Fruit fly (Drosophila melanogaster) whole organism, embryonic: ENCODE measurements around the gene pnt.

Experiments used
- Atf6 ChIP-seq: fragments of 200-800 bp; sonication (Bioruptor generic); IDR thresholded peaks from 2 replicates; pipeline ENCODE4 v1.3.6; 2022; ENCODE audit warnings: missing biosample characterization, missing genetic modification characterization
- CG10543 ChIP-seq: fragments of 200-800 bp; sonication (Bioruptor generic); optimal IDR thresholded peaks from 3 replicates; lab custom pipeline; 2017; ENCODE audit warnings: missing biosample characterization, mild to moderate bottlenecking, missing genetic modification characterization, moderate library complexity
- CG11696 ChIP-seq: fragments of 200-800 bp; sonication (Bioruptor generic); IDR thresholded peaks from 2 replicates; pipeline ENCODE4 v1.3.6; 2022; ENCODE audit warnings: missing biosample characterization, missing genetic modification characterization
- CG12299 ChIP-seq: fragments of 200-800 bp; sonication (Bioruptor generic); optimal IDR thresholded peaks from 2 replicates; lab custom pipeline; 2018; ENCODE audit warnings: missing biosample characterization, mild to moderate bottlenecking, missing genetic modification characterization
- CG12659 ChIP-seq: fragments of 200-800 bp; sonication (Bioruptor generic); optimal IDR thresholded peaks from 3 replicates; lab custom pipeline; 2017; ENCODE audit warnings: mild to moderate bottlenecking, missing biosample characterization, missing genetic modification reagents, missing genetic modification characterization
- CG13287 ChIP-seq: fragments of 200-800 bp; sonication (Bioruptor generic); IDR thresholded peaks from 2 replicates; pipeline ENCODE4 v1.3.6; 2022; ENCODE audit warnings: missing biosample characterization, missing genetic modification characterization; ENCODE audit not compliant: partially characterized antibody
- CG14860 ChIP-seq: fragments of 200-800 bp; sonication (Bioruptor generic); IDR thresholded peaks from 3 replicates; pipeline ENCODE4 v1.3.6; 2022; ENCODE audit warnings: missing biosample characterization, missing genetic modification characterization; ENCODE audit not compliant: partially characterized antibody
- CG15073 ChIP-seq: fragments of 200-800 bp; sonication (Bioruptor generic); optimal IDR thresholded peaks from 2 replicates; lab custom pipeline; 2016; ENCODE audit warnings: missing biosample characterization, missing genetic modification characterization
- CG18011 ChIP-seq: fragments of 200-800 bp; sonication (Bioruptor generic); optimal IDR thresholded peaks from 2 replicates; lab custom pipeline; 2017; ENCODE audit warnings: missing biosample characterization, missing genetic modification characterization, mild to moderate bottlenecking, moderate library complexity, missing genotype
- CG1832 ChIP-seq: fragments of 200-800 bp; sonication (Bioruptor generic); optimal IDR thresholded peaks from 2 replicates; lab custom pipeline; 2017; ENCODE audit warnings: missing biosample characterization, mild to moderate bottlenecking, missing genetic modification characterization, inconsistent platforms
- CG18599 ChIP-seq: fragments of 200-800 bp; sonication (Bioruptor generic); optimal IDR thresholded peaks from 3 replicates; lab custom pipeline; 2017; ENCODE audit warnings: missing biosample characterization, missing genetic modification characterization, mild to moderate bottlenecking, moderate library complexity, missing genetic modification reagents
- CG2129 ChIP-seq: fragments of 200-800 bp; sonication (Bioruptor generic); IDR thresholded peaks from 2 replicates; pipeline ENCODE4 v1.3.6; 2022; ENCODE audit warnings: missing biosample characterization, missing genetic modification characterization; ENCODE audit not compliant: partially characterized antibody
- CG2875 ChIP-seq: fragments of 200-800 bp; sonication (Bioruptor generic); optimal IDR thresholded peaks from 2 replicates; lab custom pipeline; 2017; ENCODE audit warnings: missing biosample characterization, mild to moderate bottlenecking, missing genetic modification characterization, missing genetic modification reagents
- CG3065 ChIP-seq: fragments of 200-800 bp; sonication (Bioruptor generic); optimal IDR thresholded peaks from 2 replicates; lab custom pipeline; 2016; ENCODE audit warnings: missing biosample characterization, missing genetic modification characterization
- CG31365 ChIP-seq: fragments of 200-800 bp; sonication (Bioruptor generic); optimal IDR thresholded peaks from 2 replicates; lab custom pipeline; 2018; ENCODE audit warnings: missing biosample characterization, mild to moderate bottlenecking, missing genetic modification characterization
- CG31388 ChIP-seq: fragments of 200-800 bp; sonication (Bioruptor generic); optimal IDR thresholded peaks from 2 replicates; lab custom pipeline; 2016; ENCODE audit warnings: missing biosample characterization, missing genetic modification characterization
- CG6683 ChIP-seq: fragments of 200-800 bp; sonication (Bioruptor generic); optimal IDR thresholded peaks from 2 replicates; lab custom pipeline; 2017; ENCODE audit warnings: missing biosample characterization, mild to moderate bottlenecking, missing genetic modification characterization, missing genetic modification reagents
- CG6689 ChIP-seq: fragments of 200-800 bp; sonication (Bioruptor generic); IDR thresholded peaks from 2 replicates; pipeline ENCODE4 v1.3.6; 2022; ENCODE audit warnings: missing biosample characterization, missing genetic modification characterization
- CG6765 ChIP-seq: fragments of 200-800 bp; sonication (Bioruptor generic); optimal IDR thresholded peaks from 3 replicates; lab custom pipeline; 2017; ENCODE audit warnings: missing biosample characterization, mild to moderate bottlenecking, missing genetic modification characterization
- CG7357 ChIP-seq: fragments of 200-800 bp; sonication (Bioruptor generic); IDR thresholded peaks from 3 replicates; pipeline ENCODE4 v1.3.6; 2022; ENCODE audit warnings: missing biosample characterization, missing genetic modification characterization
- CG8281 ChIP-seq: fragments of 200-800 bp; sonication (Bioruptor generic); optimal IDR thresholded peaks from 2 replicates; lab custom pipeline; 2018; ENCODE audit warnings: missing biosample characterization, mild to moderate bottlenecking, missing genetic modification characterization, moderate library complexity
- CG8388 ChIP-seq: fragments of 200-800 bp; sonication (Bioruptor generic); optimal IDR thresholded peaks from 2 replicates; lab custom pipeline; 2019; ENCODE audit warnings: missing biosample characterization, mild to moderate bottlenecking, missing genetic modification characterization, moderate library complexity
- CG9609 ChIP-seq: fragments of 200-800 bp; sonication (Bioruptor generic); optimal IDR thresholded peaks from 3 replicates; lab custom pipeline; 2016; ENCODE audit warnings: missing biosample characterization, missing genetic modification characterization
- CTCF ChIP-seq: fragments of 200-800 bp; sonication (Bioruptor generic); optimal IDR thresholded peaks from 2 replicates; lab custom pipeline; 2017; ENCODE audit warnings: missing biosample characterization, mild to moderate bottlenecking, missing genetic modification characterization, moderate library complexity
- Deaf1 ChIP-seq: fragments of 200-800 bp; optimal IDR thresholded peaks from 3 replicates; lab custom pipeline; 2019; ENCODE audit warnings: missing biosample characterization, mild to moderate bottlenecking, missing genetic modification characterization, moderate library complexity
- Fer3 ChIP-seq: fragments of 200-800 bp; sonication (Bioruptor generic); optimal IDR thresholded peaks from 2 replicates; lab custom pipeline; 2018; ENCODE audit warnings: missing biosample characterization, mild to moderate bottlenecking, missing genetic modification characterization, moderate library complexity
- H15 ChIP-seq: fragments of 200-800 bp; sonication (Bioruptor generic); IDR thresholded peaks from 3 replicates; pipeline ENCODE4 v1.3.6; 2022; ENCODE audit warnings: missing biosample characterization, missing genetic modification characterization
- HHEX ChIP-seq: fragments of 200-800 bp; sonication (Bioruptor generic); optimal IDR thresholded peaks from 3 replicates; lab custom pipeline; 2017; ENCODE audit warnings: missing biosample characterization, mild to moderate bottlenecking, missing genetic modification characterization, missing genetic modification reagents
- Hmx ChIP-seq: fragments of 200-800 bp; sonication (Bioruptor generic); optimal IDR thresholded peaks from 2 replicates; lab custom pipeline; 2016; ENCODE audit warnings: missing biosample characterization, missing genetic modification characterization
- Myb ChIP-seq: fragments of 200-800 bp; sonication (Bioruptor generic); optimal IDR thresholded peaks from 2 replicates; lab custom pipeline; 2016; ENCODE audit warnings: missing biosample characterization, missing genetic modification characterization
- Rx ChIP-seq: fragments of 200-800 bp; sonication (Bioruptor generic); IDR thresholded peaks from 2 replicates; pipeline ENCODE4 v1.3.6; 2022; ENCODE audit warnings: missing biosample characterization, missing genetic modification characterization
- Taf1 ChIP-seq: fragments of 200-800 bp; sonication (Bioruptor generic); IDR thresholded peaks from 2 replicates; pipeline ENCODE4 v1.3.6; 2022; ENCODE audit warnings: missing biosample characterization, missing genetic modification characterization
- Xrp1 ChIP-seq: fragments of 200-800 bp; sonication (Bioruptor generic); IDR thresholded peaks from 2 replicates; pipeline ENCODE4 v1.3.6; 2022; ENCODE audit warnings: missing biosample characterization, missing genetic modification characterization
- abd-A ChIP-seq: fragments of 200-800 bp; sonication (Bioruptor generic); optimal IDR thresholded peaks from 3 replicates; lab custom pipeline; 2019; ENCODE audit warnings: missing biosample characterization, mild to moderate bottlenecking, missing genetic modification characterization, moderate library complexity
- ash1 ChIP-seq: fragments of 200-800 bp; sonication (Bioruptor generic); optimal IDR thresholded peaks from 2 replicates; lab custom pipeline; 2018; ENCODE audit warnings: missing biosample characterization, mild to moderate bottlenecking, missing genetic modification characterization
- da ChIP-seq: fragments of 200-800 bp; sonication (Bioruptor generic); optimal IDR thresholded peaks from 2 replicates; lab custom pipeline; 2016; ENCODE audit warnings: missing biosample characterization, missing genetic modification characterization
- gcm2 ChIP-seq: fragments of 200-800 bp; sonication (Bioruptor generic); optimal IDR thresholded peaks from 2 replicates; lab custom pipeline; 2016; ENCODE audit warnings: missing biosample characterization, missing genetic modification characterization
- gem ChIP-seq: fragments of 200-800 bp; sonication (Bioruptor generic); optimal IDR thresholded peaks from 2 replicates; lab custom pipeline; 2019; ENCODE audit warnings: missing biosample characterization, mild to moderate bottlenecking, missing genetic modification characterization, moderate library complexity
- ind ChIP-seq: fragments of 200-800 bp; sonication (Bioruptor generic); optimal IDR thresholded peaks from 3 replicates; lab custom pipeline; 2016; ENCODE audit warnings: missing biosample characterization, missing genetic modification characterization
- ken ChIP-seq: fragments of 200-800 bp; sonication (Bioruptor generic); IDR thresholded peaks from 3 replicates; pipeline ENCODE4 v1.3.6; 2022; ENCODE audit warnings: missing biosample characterization, missing genetic modification characterization
- klu ChIP-seq: fragments of 200-800 bp; sonication (Bioruptor generic); IDR thresholded peaks from 2 replicates; pipeline ENCODE4 v1.3.6; 2022; ENCODE audit warnings: missing biosample characterization, missing genetic modification characterization
- lab ChIP-seq: fragments of 200-800 bp; sonication (Bioruptor generic); optimal IDR thresholded peaks from 3 replicates; lab custom pipeline; 2017; ENCODE audit warnings: missing biosample characterization, missing genetic modification characterization, mild to moderate bottlenecking, moderate library complexity, missing genetic modification reagents
- pan ChIP-seq, 4 experiments: fragments of >200 bp in 3 of 4; fragments of 200-800 bp in 1 of 4; sonication (Bioruptor generic) in 1 of 4; optimal IDR thresholded peaks in 3 of 4; IDR thresholded peaks in 1 of 4; 2 replicates each; pipeline versions ENCODE4 v1.3.6 to Lab custom; 2017 to 2022; ENCODE audit warnings: missing biosample characterization in 2 of 4, missing genetic modification characterization in 2 of 4, mixed read lengths in 1 of 4
- ranshi ChIP-seq: fragments of 200-800 bp; sonication (Bioruptor generic); IDR thresholded peaks from 2 replicates; pipeline ENCODE4 v1.3.6; 2022; ENCODE audit warnings: missing biosample characterization, missing genetic modification characterization
- sisA ChIP-seq: fragments of 200-800 bp; sonication (Bioruptor generic); IDR thresholded peaks from 2 replicates; pipeline ENCODE4 v1.3.6; 2022; ENCODE audit warnings: missing biosample characterization, missing genetic modification characterization
- so ChIP-seq: fragments of 200-800 bp; sonication (Bioruptor generic); IDR thresholded peaks from 3 replicates; pipeline ENCODE4 v1.3.6; 2022; ENCODE audit warnings: missing biosample characterization, missing genetic modification characterization
- tna ChIP-seq: fragments of 200-800 bp; sonication (Bioruptor generic); IDR thresholded peaks from 2 replicates; pipeline ENCODE4 v1.3.6; 2022; ENCODE audit warnings: missing biosample characterization, missing genetic modification characterization; ENCODE audit not compliant: partially characterized antibody
- usp ChIP-seq: fragments of >200 bp; optimal IDR thresholded peaks from 2 replicates; lab custom pipeline; 2017; ENCODE audit warnings: missing biosample characterization, missing genetic modification characterization
- vvl ChIP-seq: fragments of 200-800 bp; sonication (Bioruptor generic); IDR thresholded peaks from 2 replicates; pipeline ENCODE4 v1.3.6; 2022; ENCODE audit warnings: missing biosample characterization, missing genetic modification characterization
- zfh1 ChIP-seq: fragments of 200-800 bp; sonication (Bioruptor generic); IDR thresholded peaks from 3 replicates; pipeline ENCODE4 v1.3.6; 2022; ENCODE audit warnings: missing biosample characterization, missing genetic modification characterization

The pnt gene

dm6 chr3R:23257986-23258427, 88.0 kb downstream of the pnt start, which contains the start of the genes wda and Pex11c (continued):
- TF ChIP-seq H15 (GFP tag; lab: Robert Waterston, UW), result peak; percentile 87
- peak; percentile 60 for TF ChIP-seq CG18011
- TF ChIP-seq pan (optimal IDR thresholded peaks at IDR 0.05; lab: Kevin White, UChicago), result no peak
- peak in 1 of 2 experiments; percentile 92 for TF ChIP-seq pan (GFP tag; optimal IDR thresholded peaks at IDR 0.05 in 1 of 2, IDR thresholded peaks at IDR 0.05 in 1 of 2)
- TF ChIP-seq lab (GFP tag; lab: Kevin White, UChicago), result peak; percentile 85
- TF ChIP-seq CG7357 (GFP tag; lab: Robert Waterston, UW), result peak; percentile 75; the same call in 2 of the 3 replicates
- TF ChIP-seq klu (GFP tag; lab: Robert Waterston, UW), result peak; percentile 80; the same call in 1 of the 2 replicates
- TF ChIP-seq vvl, result peak; percentile 95
- TF ChIP-seq CG2129 (GFP tag; lab: Robert Waterston, UW), result peak; percentile 35; the same call in 1 of the 2 replicates
- peak; percentile 65 for TF ChIP-seq tna (GFP tag; lab: Robert Waterston, UW)
- peak; percentile 85 for TF ChIP-seq CG18599 (GFP tag; lab: Kevin White, UChicago)
- TF ChIP-seq Taf1 (GFP tag; lab: Robert Waterston, UW), result peak; percentile 46
- TF ChIP-seq CG6765 (GFP tag; lab: Kevin White, UChicago), result peak; percentile 65
- peak; percentile 88 for TF ChIP-seq zfh1
- TF ChIP-seq CG10543 (GFP tag; lab: Kevin White, UChicago), result peak; percentile 51
- peak; percentile 93 for TF ChIP-seq CG8388 (GFP tag; lab: Kevin White, UChicago)
- TF ChIP-seq CG11696 (GFP tag; lab: Robert Waterston, UW), result peak; percentile 72
- peak; percentile 82 for TF ChIP-seq HHEX (GFP tag; lab: Kevin White, UChicago)
- TF ChIP-seq CG31388, result peak; percentile 28
- peak; percentile 92 for TF ChIP-seq CG12659 (GFP tag; lab: Kevin White, UChicago)
- TF ChIP-seq so (GFP tag; lab: Robert Waterston, UW), result peak; percentile 91; the same call in 2 of the 3 replicates
- peak; percentile 77 for TF ChIP-seq Fer3 (tag; lab: Kevin White, UChicago)
- TF ChIP-seq CTCF, result no peak
- TF ChIP-seq Hmx (GFP tag; lab: Kevin White, UChicago), result no peak
- TF ChIP-seq CG31365, result no peak
- no peak; the same call in 2 of the 3 replicates for TF ChIP-seq CG14860 (GFP tag; lab: Robert Waterston, UW)
- peak; percentile 75 for TF ChIP-seq CG2875
- peak; percentile 95 for TF ChIP-seq Xrp1 (GFP tag; lab: Robert Waterston, UW)
- TF ChIP-seq CG6683 (GFP tag; lab: Kevin White, UChicago), result peak; percentile 52
- TF ChIP-seq CG1832, result no peak
- no peak for TF ChIP-seq gcm2 (GFP tag; lab: Kevin White, UChicago)
- no peak for TF ChIP-seq da (GFP tag; lab: Kevin White, UChicago)
- peak; percentile 38 for TF ChIP-seq CG15073 (GFP tag; lab: Kevin White, UChicago)
- peak; percentile 98 for TF ChIP-seq gem (tag; lab: Kevin White, UChicago)
- no peak; the same call in none of the 2 replicates for TF ChIP-seq ranshi
- no peak for TF ChIP-seq ash1 (GFP tag; lab: Kevin White, UChicago)
- TF ChIP-seq sisA (GFP tag; lab: Robert Waterston, UW), result no peak
- TF ChIP-seq ind (GFP tag; lab: Kevin White, UChicago), result peak; percentile 81
- TF ChIP-seq Rx, result no peak; the same call in 1 of the 2 replicates
- peak; percentile 78 for TF ChIP-seq CG13287 (GFP tag; lab: Robert Waterston, UW)
- TF ChIP-seq CG9609, result peak; percentile 8
- peak; percentile 89 for TF ChIP-seq CG6689 (GFP tag; lab: Robert Waterston, UW)
- peak; percentile 60 for TF ChIP-seq CG3065
- no peak for TF ChIP-seq Myb (GFP tag; lab: Kevin White, UChicago)
- peak; percentile 80 for TF ChIP-seq ken (GFP tag; lab: Robert Waterston, UW)
- TF ChIP-seq CG8281 (tag; lab: Kevin White, UChicago), result peak; percentile 73
- TF ChIP-seq CG12299 (tag; lab: Kevin White, UChicago), result peak; percentile 77
- peak; percentile 68 for TF ChIP-seq Deaf1
- TF ChIP-seq usp, result no peak
- peak; percentile 77 for TF ChIP-seq Atf6 (GFP tag; lab: Robert Waterston, UW)
- no peak for TF ChIP-seq abd-A (tag; lab: Kevin White, UChicago)
